Worm (Caenorhabditis elegans) whole organism, midembryonic: ENCODE data around the gene ttr-54.

Experiments used
- T22C8.4 ChIP-seq: fragments of 200-800 bp; sonication (Bioruptor generic); IDR thresholded peaks from 2 replicates; pipeline ENCODE4 v1.3.6; 2022; ENCODE audit warnings: missing genetic modification characterization, missing compliant biosample characterization
- flt-1 ChIP-seq: fragments of 200-800 bp; sonication (Bioruptor generic); IDR thresholded peaks from 2 replicates; pipeline ENCODE4 v1.3.6; 2022; ENCODE audit warnings: missing genetic modification characterization, missing compliant biosample characterization

ce11 chrIV:10137804-10138203, 17.8 kb upstream of the ttr-54 start, which contains the start of gene K08F4.12:
- no peak for TF ChIP-seq flt-1 (GFP tag; lab: Robert Waterston, UW)
- TF ChIP-seq T22C8.4 (GFP tag; lab: Robert Waterston, UW): no peak
